Worm (Caenorhabditis elegans): ENCODE data around the gene slc-17.7.

- TF ChIP-seq nhr-12 (tag; optimal IDR thresholded peaks at IDR 0.05) (no peak), skn-1 (tag; optimal IDR thresholded peaks at IDR 0.05) (no peak), ztf-11 (tag; optimal IDR thresholded peaks at IDR 0.05) (no peak), nfya-1 (tag; optimal IDR thresholded peaks at IDR 0.05; ENCODE audit: insufficient read depth) (no peak), nhr-11 (tag; optimal IDR thresholded peaks at IDR 0.05) (no peak), nhr-76 (tag; optimal IDR thresholded peaks at IDR 0.05) (no peak), daf-12 (tag; optimal IDR thresholded peaks at IDR 0.05) (no peak), ZK546.5 (tag; optimal IDR thresholded peaks at IDR 0.05) (no peak), fkh-10 (GFP tag; optimal IDR thresholded peaks at IDR 0.05) (no peak), R02D3.7 (tag; optimal IDR thresholded peaks at IDR 0.05) (no peak), aly-2 (tag; optimal IDR thresholded peaks at IDR 0.05) (no peak), ama-1 (optimal IDR thresholded peaks at IDR 0.05) (no peak)
These were observed 8.1 kb upstream of the slc-17.7 start for ce11 chrV:9274127-9275042.
